Worm (Caenorhabditis elegans) whole organism, early embryonic: ENCODE results near the gene orc-2.

Experiments
- B0310.2 ChIP-seq: sonication (generic microtip); optimal IDR thresholded peaks from 2 replicates; lab custom pipeline; 2016; ENCODE audit warnings: mild to moderate bottlenecking, missing genetic modification characterization, missing compliant biosample characterization
- F13C5.2 ChIP-seq: sonication (generic microtip); optimal IDR thresholded peaks from 2 replicates; lab custom pipeline; 2017; ENCODE audit warnings: mild to moderate bottlenecking, missing genetic modification characterization, inconsistent platforms, missing compliant biosample characterization
- aly-1 ChIP-seq: sonication (generic microtip); optimal IDR thresholded peaks from 2 replicates; lab custom pipeline; 2016; ENCODE audit warnings: missing genetic modification characterization, missing compliant biosample characterization
- ama-1 ChIP-seq: fragments of 150-350 bp; optimal IDR thresholded peaks from 2 replicates; lab custom pipeline; 2014
- ceh-13 ChIP-seq: fragments of 200-800 bp; sonication (Bioruptor generic); optimal IDR thresholded peaks from 2 replicates; lab custom pipeline; 2018; ENCODE audit warnings: mild to moderate bottlenecking, missing genetic modification characterization, missing compliant biosample characterization
- ceh-36 ChIP-seq: sonication (generic microtip); optimal IDR thresholded peaks from 2 replicates; lab custom pipeline; 2016; ENCODE audit warnings: missing genetic modification characterization, inconsistent platforms, missing compliant biosample characterization
- ets-7 ChIP-seq: sonication (generic microtip); optimal IDR thresholded peaks from 2 replicates; lab custom pipeline; 2016; ENCODE audit warnings: missing genotype, missing genetic modification characterization, missing compliant biosample characterization
- flt-1 ChIP-seq: fragments of 200-800 bp; sonication (Bioruptor generic); IDR thresholded peaks from 2 replicates; pipeline ENCODE4 v1.3.6; 2022; ENCODE audit warnings: missing genetic modification characterization, missing compliant biosample characterization
- hmbx-1 ChIP-seq: sonication (generic microtip); optimal IDR thresholded peaks from 2 replicates; lab custom pipeline; 2016; ENCODE audit warnings: mild to moderate bottlenecking, missing genetic modification characterization, missing compliant biosample characterization
- hmg-4 ChIP-seq: fragments of 200-800 bp; sonication (Bioruptor generic); optimal IDR thresholded peaks from 2 replicates; lab custom pipeline; 2018; ENCODE audit warnings: mild to moderate bottlenecking, missing genetic modification characterization, missing compliant biosample characterization
- hnd-1 ChIP-seq: sonication (generic microtip); optimal IDR thresholded peaks from 2 replicates; lab custom pipeline; 2016; ENCODE audit warnings: missing genetic modification characterization, missing compliant biosample characterization
- pes-1 ChIP-seq: fragments of 200-800 bp; sonication (Bioruptor generic); IDR thresholded peaks from 2 replicates; pipeline ENCODE4 v1.3.6; 2022; ENCODE audit warnings: missing genetic modification reagents, missing genetic modification characterization, missing compliant biosample characterization
- scrt-1 ChIP-seq: fragments of 200-800 bp; sonication (Bioruptor generic); IDR thresholded peaks from 2 replicates; pipeline ENCODE4 v1.3.6; 2022; ENCODE audit warnings: missing genetic modification characterization, missing compliant biosample characterization
- sea-1 ChIP-seq: fragments of 200-800 bp; sonication (Bioruptor generic); conservative IDR thresholded peaks from 2 replicates; pipeline ENCODE4 v1.3.6; 2022; ENCODE audit warnings: missing genetic modification characterization, missing compliant biosample characterization
- tbx-11 ChIP-seq: fragments of 200-800 bp; sonication (Bioruptor generic); IDR thresholded peaks from 2 replicates; pipeline ENCODE4 v1.3.6; 2022; ENCODE audit warnings: missing genetic modification characterization, missing compliant biosample characterization
- tbx-37 ChIP-seq: fragments of 200-800 bp; sonication (Bioruptor generic); conservative IDR thresholded peaks from 2 replicates; pipeline ENCODE4 v1.3.6; 2022; ENCODE audit warnings: missing genetic modification reagents, missing genetic modification characterization, missing compliant biosample characterization
- tra-4 ChIP-seq: sonication (generic microtip); optimal IDR thresholded peaks from 2 replicates; lab custom pipeline; 2017; ENCODE audit warnings: missing genetic modification characterization, missing compliant biosample characterization

Gene orc-2

ce11 chrII:10873631-10874030 lies at the start of gene orc-2:
Gene orc-2, plus strand, starts transcription at chrII:10873931.
- TF ChIP-seq hmbx-1 (no peak), ets-7 (tag; lab: Kevin White, UChicago) (no peak), tra-4 (tag; lab: Kevin White, UChicago) (no peak)

ce11 chrII:10824046-10824445 lies 49.7 kb upstream of the orc-2 start, which contains the start of the genes R06F6.12 and mix-1:
Gene R06F6.12, minus strand, starts transcription at chrII:10824081.
Gene mix-1, plus strand, starts transcription at chrII:10824246.
- TF ChIP-seq pes-1 (GFP tag; lab: Robert Waterston, UW) (peak; percentile 62; the same call in 1 of the 2 replicates), hnd-1 (tag; lab: Kevin White, UChicago) (no peak), scrt-1 (GFP tag; lab: Robert Waterston, UW) (no peak), F13C5.2 (peak; percentile 20), aly-1 (no peak)

ce11 chrII:10829081-10829480 lies 44.6 kb upstream of the orc-2 start, which contains the start of gene VM106R.1:
Gene VM106R.1, minus strand, starts transcription at chrII:10829181.
- TF ChIP-seq scrt-1 (GFP tag; lab: Robert Waterston, UW) (no peak), hmbx-1 (no peak), hnd-1 (tag; lab: Kevin White, UChicago) (no peak), tbx-37 (GFP tag; lab: Robert Waterston, UW) (no peak), tbx-11 (GFP tag; lab: Robert Waterston, UW) (no peak)

ce11 chrII:10829572-10829971 lies 44.2 kb upstream of the orc-2 start:
- TF ChIP-seq pes-1 (GFP tag; lab: Robert Waterston, UW) (no peak), ets-7 (tag; lab: Kevin White, UChicago) (no peak), sea-1 (GFP tag; lab: Robert Waterston, UW) (no peak), F13C5.2 (no peak), ama-1 (lab: Kevin White, UChicago) (no peak), flt-1 (no peak), tbx-11 (GFP tag; lab: Robert Waterston, UW) (no peak), ceh-36 (tag; lab: Kevin White, UChicago) (no peak), scrt-1 (GFP tag; lab: Robert Waterston, UW) (no peak), hmbx-1 (no peak), tbx-37 (GFP tag; lab: Robert Waterston, UW) (no peak)

ce11 chrII:10834717-10835116 lies 39.0 kb upstream of the orc-2 start:
- TF ChIP-seq tra-4 (tag; lab: Kevin White, UChicago) (no peak), scrt-1 (GFP tag; lab: Robert Waterston, UW) (no peak), B0310.2 (tag; lab: Kevin White, UChicago) (no peak), hmg-4 (no peak), flt-1 (no peak), ceh-36 (tag; lab: Kevin White, UChicago) (no peak), ama-1 (lab: Kevin White, UChicago) (no peak), hmbx-1 (no peak), ceh-13 (GFP tag; lab: Kevin White, UChicago) (no peak), ets-7 (tag; lab: Kevin White, UChicago) (no peak), tbx-37 (GFP tag; lab: Robert Waterston, UW) (no peak), aly-1 (no peak), F13C5.2 (no peak), pes-1 (GFP tag; lab: Robert Waterston, UW) (no peak), hnd-1 (tag; lab: Kevin White, UChicago) (no peak), sea-1 (GFP tag; lab: Robert Waterston, UW) (no peak), tbx-11 (GFP tag; lab: Robert Waterston, UW) (no peak)

ce11 chrII:10838550-10838949 lies 35.2 kb upstream of the orc-2 start:
- no peak for TF ChIP-seq sea-1 (GFP tag; lab: Robert Waterston, UW)
- no peak for TF ChIP-seq hmbx-1
- TF ChIP-seq tra-4 (tag; lab: Kevin White, UChicago) = no peak
- no peak for TF ChIP-seq ets-7 (tag; lab: Kevin White, UChicago)
- no peak for TF ChIP-seq scrt-1 (GFP tag; lab: Robert Waterston, UW)
- TF ChIP-seq aly-1 = no peak
- TF ChIP-seq pes-1 (GFP tag; lab: Robert Waterston, UW) = no peak
- TF ChIP-seq tbx-11 (GFP tag; lab: Robert Waterston, UW) = no peak
- no peak for TF ChIP-seq hmg-4
- no peak for TF ChIP-seq flt-1
- no peak for TF ChIP-seq ama-1 (lab: Kevin White, UChicago)
- TF ChIP-seq B0310.2 (tag; lab: Kevin White, UChicago) = no peak
- no peak for TF ChIP-seq F13C5.2
- no peak for TF ChIP-seq ceh-13 (GFP tag; lab: Kevin White, UChicago)
- TF ChIP-seq tbx-37 (GFP tag; lab: Robert Waterston, UW) = no peak
- TF ChIP-seq hnd-1 (tag; lab: Kevin White, UChicago) = no peak
- no peak for TF ChIP-seq ceh-36 (tag; lab: Kevin White, UChicago)

ce11 chrII:10840067-10840466 lies 33.7 kb upstream of the orc-2 start:
- peak; percentile 91 for TF ChIP-seq hnd-1 (tag; lab: Kevin White, UChicago)
- peak; percentile 97 for TF ChIP-seq F13C5.2
- TF ChIP-seq ets-7 (tag; lab: Kevin White, UChicago) = peak; percentile 83
- TF ChIP-seq scrt-1 (GFP tag; lab: Robert Waterston, UW) = peak; percentile 98
- TF ChIP-seq ceh-13 (GFP tag; lab: Kevin White, UChicago) = peak; percentile 96
- TF ChIP-seq tra-4 (tag; lab: Kevin White, UChicago) = peak; percentile 94
- TF ChIP-seq aly-1 = peak; percentile 96
- peak; percentile 96 for TF ChIP-seq pes-1 (GFP tag; lab: Robert Waterston, UW)
- TF ChIP-seq ama-1 (lab: Kevin White, UChicago) = peak; percentile 89
- peak; percentile 96 for TF ChIP-seq ceh-36 (tag; lab: Kevin White, UChicago)
- TF ChIP-seq sea-1 (GFP tag; lab: Robert Waterston, UW) = peak; percentile 92
- TF ChIP-seq tbx-11 (GFP tag; lab: Robert Waterston, UW) = peak; percentile 94
- TF ChIP-seq tbx-37 (GFP tag; lab: Robert Waterston, UW) = peak; percentile 93
- TF ChIP-seq flt-1 = peak; percentile 96
- TF ChIP-seq B0310.2 (tag; lab: Kevin White, UChicago) = peak; percentile 89
- TF ChIP-seq hmbx-1 = peak; percentile 92
- TF ChIP-seq hmg-4 = peak; percentile 99
